Fruit fly (Drosophila melanogaster): ENCODE data around the gene CapaR.

CapaR gene

dm6 chr3L:21539245-21540196, 22.5 kb downstream of the CapaR start, which contains the start of the genes COX8 and VhaM9.7-b (continued):
- TF ChIP-seq Dll (GFP tag; IDR thresholded peaks at IDR 0.05; ENCODE audit: partially characterized antibody): peak; percentile 80
- TF ChIP-seq Nf-YB (GFP tag; optimal IDR thresholded peaks at IDR 0.05): no peak
- peak; percentile 80 for TF ChIP-seq CG16813 (GFP tag; IDR thresholded peaks at IDR 0.05; ENCODE audit: partially characterized antibody)
- peak; percentile 43 for TF ChIP-seq fd96Cb (tag; optimal IDR thresholded peaks at IDR 0.05)
- no peak for TF ChIP-seq insv (GFP tag; optimal IDR thresholded peaks at IDR 0.05)
- peak; percentile 50 to 51 for TF ChIP-seq chif (GFP tag; optimal IDR thresholded peaks at IDR 0.05)
- peak; percentile 25 for TF ChIP-seq CG7928 (GFP tag; optimal IDR thresholded peaks at IDR 0.05)
- peak; percentile 24 for TF ChIP-seq pfk (GFP tag; optimal IDR thresholded peaks at IDR 0.05)
- TF ChIP-seq ftz-f1 (GFP tag; optimal IDR thresholded peaks at IDR 0.05): no peak
- no peak for TF ChIP-seq toy (GFP tag; IDR thresholded peaks at IDR 0.05)
- TF ChIP-seq Ssrp (tag; optimal IDR thresholded peaks at IDR 0.05): peak; percentile 71
- TF ChIP-seq CG10274 (GFP tag; optimal IDR thresholded peaks at IDR 0.05): no peak
- TF ChIP-seq crp (GFP tag; optimal IDR thresholded peaks at IDR 0.05): peak in 1 of 2 experiments; percentile 58
- TF ChIP-seq prd (optimal IDR thresholded peaks at IDR 0.05): no peak
- peak; percentile 78; the same call in 2 of the 3 replicates for TF ChIP-seq prd (GFP tag; IDR thresholded peaks at IDR 0.05)
- no peak for TF ChIP-seq CG17802 (tag; optimal IDR thresholded peaks at IDR 0.05)
- TF ChIP-seq CG32767 (GFP tag; IDR thresholded peaks at IDR 0.05): no peak
- no peak for TF ChIP-seq dimm (GFP tag; IDR thresholded peaks at IDR 0.05)
- TF ChIP-seq Drgx (GFP tag; IDR thresholded peaks at IDR 0.05): no peak
- TF ChIP-seq CG3726 (GFP tag; IDR thresholded peaks at IDR 0.05): no peak
- TF ChIP-seq Hand (GFP tag; optimal IDR thresholded peaks at IDR 0.05): no peak
- no peak for TF ChIP-seq twi (tag; optimal IDR thresholded peaks at IDR 0.05)
- peak; percentile 36 for TF ChIP-seq Camta (GFP tag; optimal IDR thresholded peaks at IDR 0.05)
- peak; percentile 85 for TF ChIP-seq Med (GFP tag)
- no peak for TF ChIP-seq CG5245 (GFP tag; optimal IDR thresholded peaks at IDR 0.05)
- TF ChIP-seq CG1647 (GFP tag; optimal IDR thresholded peaks at IDR 0.05): peak; percentile 25
- TF ChIP-seq Dad (GFP tag; optimal IDR thresholded peaks at IDR 0.05): no peak
- TF ChIP-seq CG11723 (GFP tag; optimal IDR thresholded peaks at IDR 0.05): no peak
- peak; percentile 76 for TF ChIP-seq CG13775 (GFP tag; optimal IDR thresholded peaks at IDR 0.05)
- no peak for TF ChIP-seq ash1 (GFP tag; optimal IDR thresholded peaks at IDR 0.05)
- no peak for TF ChIP-seq wor (GFP tag; IDR thresholded peaks at IDR 0.05)
- no peak for TF ChIP-seq CG43689 (GFP tag; IDR thresholded peaks at IDR 0.05)
- TF ChIP-seq CG12391 (tag; optimal IDR thresholded peaks at IDR 0.05): no peak
- peak; percentile 38 for TF ChIP-seq maf-S (GFP tag; optimal IDR thresholded peaks at IDR 0.05)
- no peak for TF ChIP-seq gsb-n (tag; optimal IDR thresholded peaks at IDR 0.05)
- TF ChIP-seq Dek (tag; optimal IDR thresholded peaks at IDR 0.05): no peak
- peak; percentile 63 for TF ChIP-seq ci (GFP tag; IDR thresholded peaks at IDR 0.05)
- peak; percentile 33; the same call in 1 of the 3 replicates for TF ChIP-seq CG7963 (GFP tag; IDR thresholded peaks at IDR 0.05; ENCODE audit: partially characterized antibody)
- peak; percentile 76 for TF ChIP-seq MBD-R2 (GFP tag; IDR thresholded peaks at IDR 0.05)
- TF ChIP-seq Lpt (GFP tag; optimal IDR thresholded peaks at IDR 0.05): no peak
- 0 out of 2 replicates have a peak, but pooled peaks have one; percentile 10 for TF ChIP-seq rib (GFP tag; IDR thresholded peaks at IDR 0.05)
- TF ChIP-seq TFAM (GFP tag; optimal IDR thresholded peaks at IDR 0.05): no peak
- no peak for TF ChIP-seq Optix (GFP tag; IDR thresholded peaks at IDR 0.05)
- TF ChIP-seq fd3F (GFP tag; optimal IDR thresholded peaks at IDR 0.05): peak; percentile 32
- peak; percentile 61 for TF ChIP-seq Lhr (GFP tag; optimal IDR thresholded peaks at IDR 0.05)
- TF ChIP-seq dpn (GFP tag; optimal IDR thresholded peaks at IDR 0.05): peak; percentile 54 to 68
- no peak for TF ChIP-seq pan (optimal IDR thresholded peaks at IDR 0.05)
- TF ChIP-seq pan (GFP tag; optimal IDR thresholded peaks at IDR 0.05 in 1 of 2, IDR thresholded peaks at IDR 0.05 in 1 of 2): peak in 1 of 2 experiments; percentile 37
- no peak for TF ChIP-seq Spps (tag; optimal IDR thresholded peaks at IDR 0.05)

Data from whole organism, embryonic.